Fruit fly (Drosophila melanogaster) whole organism: Measurements from ENCODE around the gene Miox.

Experiments used
- CG8478 ChIP-seq: fragments of >200 bp; optimal IDR thresholded peaks from 2 replicates; lab custom pipeline; 2018; ENCODE audit warnings: inconsistent platforms
- Dll ChIP-seq: fragments of >200 bp; optimal IDR thresholded peaks from 2 replicates; lab custom pipeline; 2017
- EcR ChIP-seq, 2 experiments: fragments of >200 bp; optimal IDR thresholded peaks; 2 replicates each; lab custom pipeline; 2017; ENCODE audit warnings: missing biosample characterization in 2 of 2, missing genetic modification characterization in 2 of 2, missing genetic modification reagents in 2 of 2
- pan ChIP-seq: fragments of >200 bp; optimal IDR thresholded peaks from 2 replicates; lab custom pipeline; 2017
- psq ChIP-seq: fragments of >200 bp; optimal IDR thresholded peaks from 2 replicates; lab custom pipeline; 2017
- usp ChIP-seq: fragments of >200 bp; optimal IDR thresholded peaks from 2 replicates; lab custom pipeline; 2017; ENCODE audit warnings: missing biosample characterization, missing genetic modification characterization, mixed read lengths

Gene Miox

dm6 chr3L:12205848-12206247 lies 21.1 kb downstream of the Miox start, which contains the start of gene Tsen54:
Gene Tsen54 (minus strand): TSS chr3L:12206022.
- no peak for TF ChIP-seq CG8478 (lab: Kevin White, UChicago)
- no peak for TF ChIP-seq psq (lab: Kevin White, UChicago)
- TF ChIP-seq pan (lab: Kevin White, UChicago) = no peak
- no peak for TF ChIP-seq Dll
- TF ChIP-seq usp (GFP tag; lab: Kevin White, UChicago) = no peak

- no peak for TF ChIP-seq CG8478 (lab: Kevin White, UChicago)
- TF ChIP-seq EcR (GFP tag; optimal IDR thresholded peaks at IDR 0.05; lab: Kevin White, UChicago) = no peak
- TF ChIP-seq Dll = no peak
- TF ChIP-seq psq (lab: Kevin White, UChicago) = no peak
- no peak for TF ChIP-seq usp (GFP tag; lab: Kevin White, UChicago)
- no peak for TF ChIP-seq pan (lab: Kevin White, UChicago)
Observed at dm6 chr3L:12222945-12223634, 38.3 kb downstream of the Miox start.

- TF ChIP-seq pan (lab: Kevin White, UChicago) = no peak
- no peak for TF ChIP-seq usp (GFP tag; lab: Kevin White, UChicago)
- TF ChIP-seq CG8478 (lab: Kevin White, UChicago) = no peak
- no peak for TF ChIP-seq Dll
- no peak for TF ChIP-seq psq (lab: Kevin White, UChicago)
- TF ChIP-seq EcR (GFP tag; optimal IDR thresholded peaks at IDR 0.05; lab: Kevin White, UChicago) = no peak
Observed at dm6 chr3L:12223635-12224016, 38.8 kb downstream of the Miox start.

- TF ChIP-seq usp (GFP tag; lab: Kevin White, UChicago) = no peak
- TF ChIP-seq CG8478 (lab: Kevin White, UChicago) = no peak
- TF ChIP-seq psq (lab: Kevin White, UChicago) = no peak
- no peak for TF ChIP-seq Dll
- no peak for TF ChIP-seq EcR (GFP tag; optimal IDR thresholded peaks at IDR 0.05; lab: Kevin White, UChicago)
- TF ChIP-seq pan (lab: Kevin White, UChicago) = no peak
Observed at dm6 chr3L:12227219-12227618, 42.4 kb downstream of the Miox start.
